Worm (Caenorhabditis elegans) whole organism, late embryonic: ENCODE measurements around the gene srd-64.

Source experiments
- C08G9.2 ChIP-seq: sonication (generic microtip); optimal IDR thresholded peaks from 2 replicates; lab custom pipeline; 2016; ENCODE audit warnings: mild to moderate bottlenecking, missing genetic modification characterization, moderate library complexity, missing compliant biosample characterization
- K02D7.2 ChIP-seq: sonication (generic microtip); optimal IDR thresholded peaks from 2 replicates; lab custom pipeline; 2017; ENCODE audit warnings: mild to moderate bottlenecking, missing genetic modification characterization, missing compliant biosample characterization
- K09A11.1 ChIP-seq: sonication (generic microtip); optimal IDR thresholded peaks from 2 replicates; lab custom pipeline; 2017; ENCODE audit warnings: antibody characterized with exemption, mild to moderate bottlenecking, missing genetic modification characterization, missing compliant biosample characterization; ENCODE audit not compliant: insufficient read depth
- T23F11.4 ChIP-seq: fragments of 200-800 bp; sonication (Bioruptor generic); optimal IDR thresholded peaks from 2 replicates; lab custom pipeline; 2018; ENCODE audit warnings: mild to moderate bottlenecking, missing genetic modification characterization, missing compliant biosample characterization
- Y22D7AL.16 ChIP-seq: sonication (generic microtip); optimal IDR thresholded peaks from 2 replicates; lab custom pipeline; 2016; ENCODE audit warnings: missing genetic modification characterization, missing compliant biosample characterization
- ahr-1 ChIP-seq: sonication (generic microtip); optimal IDR thresholded peaks from 2 replicates; lab custom pipeline; 2016; ENCODE audit warnings: missing genetic modification characterization, missing compliant biosample characterization
- ama-1 ChIP-seq: fragments of 150-350 bp; optimal IDR thresholded peaks from 2 replicates; lab custom pipeline; 2014
- ceh-18 ChIP-seq: sonication (generic microtip); optimal IDR thresholded peaks from 2 replicates; lab custom pipeline; 2016; ENCODE audit warnings: missing genetic modification characterization, missing compliant biosample characterization
- ceh-19 ChIP-seq: fragments of 200-800 bp; sonication (Bioruptor generic); optimal IDR thresholded peaks from 2 replicates; lab custom pipeline; 2018; ENCODE audit warnings: mild to moderate bottlenecking, missing genetic modification characterization, missing compliant biosample characterization
- ceh-2 ChIP-seq: sonication (generic microtip); optimal IDR thresholded peaks from 2 replicates; lab custom pipeline; 2016; ENCODE audit warnings: missing genotype, missing genetic modification characterization, missing compliant biosample characterization
- ceh-22 ChIP-seq: sonication (generic microtip); optimal IDR thresholded peaks from 2 replicates; lab custom pipeline; 2017; ENCODE audit warnings: missing biosample characterization, missing genetic modification characterization
- ceh-45 ChIP-seq: fragments of 200-800 bp; sonication (Bioruptor generic); IDR thresholded peaks from 2 replicates; pipeline ENCODE4 v1.3.6; 2022; ENCODE audit warnings: missing genetic modification reagents, missing genetic modification characterization, missing compliant biosample characterization
- ceh-48 ChIP-seq: sonication (generic microtip); optimal IDR thresholded peaks from 2 replicates; lab custom pipeline; 2016; ENCODE audit warnings: missing genetic modification characterization, inconsistent platforms, missing compliant biosample characterization
- ceh-6 ChIP-seq: fragments of 200-800 bp; sonication (Bioruptor generic); optimal IDR thresholded peaks from 2 replicates; lab custom pipeline; 2018; ENCODE audit warnings: mild to moderate bottlenecking, missing genetic modification characterization, missing compliant biosample characterization
- ceh-9 ChIP-seq: sonication (generic microtip); optimal IDR thresholded peaks from 2 replicates; lab custom pipeline; 2016; ENCODE audit warnings: mild to moderate bottlenecking, missing genetic modification characterization, inconsistent platforms, missing compliant biosample characterization
- che-1 ChIP-seq: sonication (generic microtip); optimal IDR thresholded peaks from 2 replicates; lab custom pipeline; 2016; ENCODE audit warnings: mild to moderate bottlenecking, missing genetic modification characterization, missing compliant biosample characterization
- fkh-10 ChIP-seq: fragments of 150-350 bp; optimal IDR thresholded peaks from 2 replicates; lab custom pipeline; 2014; ENCODE audit warnings: missing biosample characterization, missing genetic modification reagents, missing genetic modification characterization
- gmeb-2 ChIP-seq: sonication (generic microtip); optimal IDR thresholded peaks from 2 replicates; lab custom pipeline; 2016; ENCODE audit warnings: missing genetic modification characterization, inconsistent platforms, missing compliant biosample characterization
- hlh-6 ChIP-seq: sonication (generic microtip); optimal IDR thresholded peaks from 2 replicates; lab custom pipeline; 2016; ENCODE audit warnings: missing genotype, missing genetic modification characterization, missing compliant biosample characterization
- lim-6 ChIP-seq: sonication (generic microtip); optimal IDR thresholded peaks from 2 replicates; lab custom pipeline; 2016; ENCODE audit warnings: missing genetic modification characterization, missing compliant biosample characterization
- mec-3 ChIP-seq: sonication (generic microtip); optimal IDR thresholded peaks from 2 replicates; lab custom pipeline; 2016; ENCODE audit warnings: borderline replicate concordance, missing genetic modification characterization, missing compliant biosample characterization
- nfya-1 ChIP-seq: sonication (generic microtip); optimal IDR thresholded peaks from 2 replicates; lab custom pipeline; 2017; ENCODE audit warnings: missing genetic modification characterization, mild to moderate bottlenecking, missing compliant biosample characterization, antibody characterized with exemption, moderate library complexity
- nhr-11 ChIP-seq: fragments of 150-350 bp; optimal IDR thresholded peaks from 2 replicates; lab custom pipeline; 2014; ENCODE audit warnings: missing biosample characterization, missing genetic modification characterization
- npax-4 ChIP-seq: sonication (generic microtip); optimal IDR thresholded peaks from 2 replicates; lab custom pipeline; 2016; ENCODE audit warnings: missing genetic modification characterization, missing compliant biosample characterization
- pha-2 ChIP-seq: sonication (generic microtip); optimal IDR thresholded peaks from 2 replicates; lab custom pipeline; 2017; ENCODE audit warnings: mild to moderate bottlenecking, missing genetic modification characterization, missing compliant biosample characterization
- rnt-1 ChIP-seq: sonication (generic microtip); optimal IDR thresholded peaks from 2 replicates; lab custom pipeline; 2016; ENCODE audit warnings: missing genetic modification characterization, missing compliant biosample characterization
- sdc-2 ChIP-seq: sonication (generic microtip); optimal IDR thresholded peaks from 2 replicates; lab custom pipeline; 2016; ENCODE audit warnings: missing genotype, missing genetic modification characterization, missing compliant biosample characterization
- sox-2 ChIP-seq: fragments of 200-800 bp; sonication (Bioruptor generic); IDR thresholded peaks from 2 replicates; pipeline ENCODE4 v1.3.6; 2022; ENCODE audit warnings: missing genetic modification reagents, missing genetic modification characterization, missing compliant biosample characterization
- sox-4 ChIP-seq: sonication (generic microtip); optimal IDR thresholded peaks from 2 replicates; lab custom pipeline; 2017; ENCODE audit warnings: mild to moderate bottlenecking, missing genetic modification characterization, inconsistent platforms, missing compliant biosample characterization
- ttx-3 ChIP-seq: sonication (generic microtip); optimal IDR thresholded peaks from 2 replicates; lab custom pipeline; 2016; ENCODE audit warnings: missing genetic modification reagents, missing genetic modification characterization, missing compliant biosample characterization
- unc-3 ChIP-seq, 2 experiments: fragments of 200-800 bp in 1 of 2; sonication (Bioruptor generic) in 1 of 2; sonication (generic microtip) in 1 of 2; conservative IDR thresholded peaks in 1 of 2; optimal IDR thresholded peaks in 1 of 2; 2 replicates each; pipeline versions ENCODE4 v1.3.6 to Lab custom; 2016 to 2022; ENCODE audit warnings: missing compliant biosample characterization in 2 of 2, missing genetic modification characterization in 2 of 2, missing genetic modification reagents in 1 of 2
- unc-42 ChIP-seq: sonication (generic microtip); optimal IDR thresholded peaks from 2 replicates; lab custom pipeline; 2016; ENCODE audit warnings: missing genotype, missing genetic modification characterization, missing compliant biosample characterization
- unc-86 ChIP-seq: sonication (generic microtip); optimal IDR thresholded peaks from 2 replicates; lab custom pipeline; 2016; ENCODE audit warnings: missing genetic modification characterization, missing compliant biosample characterization

srd-64 gene

DNA sequence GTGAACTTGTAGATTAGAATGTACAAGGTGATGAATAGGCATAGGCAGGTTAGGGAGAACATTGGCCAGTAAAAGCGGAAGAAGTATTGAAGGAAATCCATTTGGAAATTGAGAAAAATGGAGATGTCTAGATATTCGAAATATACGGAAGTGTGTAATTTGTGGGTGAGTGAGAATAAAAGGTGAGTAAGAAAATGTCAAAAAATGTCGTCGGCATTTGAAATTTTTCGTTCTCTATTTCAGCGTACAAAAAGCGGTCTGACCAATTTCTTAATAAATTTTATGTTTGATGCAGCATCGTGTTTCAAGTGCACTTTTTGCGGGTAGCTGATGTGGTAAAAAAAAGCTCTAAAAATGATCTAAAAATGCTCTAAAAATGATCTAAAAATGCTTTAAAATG, at the start of gene srd-64:
TSS of gene srd-64 (minus strand) at position 101 of the 400 bp plus-strand sequence.
- no peak for TF ChIP-seq C08G9.2 (tag; lab: Kevin White, UChicago)
- no peak for TF ChIP-seq ceh-9
- TF ChIP-seq hlh-6 = no peak
- TF ChIP-seq pha-2 (tag; lab: Kevin White, UChicago) = no peak
- no peak for TF ChIP-seq ahr-1
- TF ChIP-seq T23F11.4 (GFP tag; lab: Kevin White, UChicago) = no peak
- TF ChIP-seq ceh-45 (GFP tag; lab: Robert Waterston, UW) = no peak
- TF ChIP-seq K02D7.2 (tag; lab: Kevin White, UChicago) = no peak
- no peak for TF ChIP-seq lim-6 (tag; lab: Kevin White, UChicago)
- TF ChIP-seq unc-86 (tag; lab: Kevin White, UChicago) = no peak
- TF ChIP-seq mec-3 (tag; lab: Kevin White, UChicago) = no peak

DNA sequence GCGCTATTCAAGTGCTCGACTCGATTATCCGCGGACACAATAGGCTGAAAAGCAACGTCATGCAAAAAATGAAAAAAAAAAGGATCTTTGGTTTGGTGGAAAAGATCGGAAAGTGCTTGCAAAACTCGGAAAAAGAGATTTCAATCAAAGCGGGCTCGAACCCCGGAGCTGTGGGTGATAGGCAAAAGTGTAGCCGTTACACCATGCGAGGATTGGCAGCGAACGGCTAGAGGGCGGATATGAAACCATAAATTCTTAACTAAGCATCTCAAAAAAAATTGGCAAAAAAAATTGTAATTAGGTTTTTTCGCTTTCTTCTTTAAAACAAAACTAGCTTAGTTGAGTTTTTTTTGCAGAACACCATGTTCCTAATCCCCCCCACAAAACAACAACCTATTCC, 49.6 kb upstream of the srd-64 start:
- TF ChIP-seq K09A11.1 = no peak
- no peak for TF ChIP-seq gmeb-2 (tag; lab: Kevin White, UChicago)
- no peak for TF ChIP-seq nfya-1
- TF ChIP-seq sdc-2 = no peak
- TF ChIP-seq ahr-1 = no peak
- TF ChIP-seq ttx-3 (tag; lab: Kevin White, UChicago) = no peak
- TF ChIP-seq sox-2 (GFP tag; lab: Robert Waterston, UW) = no peak
- TF ChIP-seq ceh-18 (tag; lab: Kevin White, UChicago) = no peak
- TF ChIP-seq ceh-22 (tag; lab: Kevin White, UChicago) = no peak
- TF ChIP-seq Y22D7AL.16 (tag; lab: Kevin White, UChicago) = no peak
- TF ChIP-seq ceh-45 (GFP tag; lab: Robert Waterston, UW) = no peak
- TF ChIP-seq rnt-1 (tag; lab: Kevin White, UChicago) = no peak
- TF ChIP-seq unc-3 (GFP tag; conservative IDR thresholded peaks at IDR 0.05; lab: Robert Waterston, UW) = no peak
- TF ChIP-seq unc-3 (tag; optimal IDR thresholded peaks at IDR 0.05; lab: Kevin White, UChicago) = no peak
- TF ChIP-seq ceh-48 = no peak
- TF ChIP-seq ceh-9 = no peak
- TF ChIP-seq ceh-6 (GFP tag; lab: Kevin White, UChicago) = no peak
- no peak for TF ChIP-seq K02D7.2 (tag; lab: Kevin White, UChicago)
- TF ChIP-seq ceh-2 = no peak

- TF ChIP-seq sox-4 (tag; lab: Kevin White, UChicago) (no peak), unc-42 (tag; lab: Kevin White, UChicago) (peak; percentile 57)
Measured at ce11 chrIII:1743488-1744020, 48.6 kb upstream of the srd-64 start.

- no peak for TF ChIP-seq nhr-11 (tag; lab: Kevin White, UChicago)
- TF ChIP-seq ama-1 (lab: Kevin White, UChicago) = no peak
- no peak for TF ChIP-seq ceh-2
- no peak for TF ChIP-seq mec-3 (tag; lab: Kevin White, UChicago)
- no peak for TF ChIP-seq che-1 (tag; lab: Kevin White, UChicago)
- no peak for TF ChIP-seq npax-4 (tag; lab: Kevin White, UChicago)
- TF ChIP-seq unc-3 (GFP tag; conservative IDR thresholded peaks at IDR 0.05; lab: Robert Waterston, UW) = no peak
- TF ChIP-seq unc-3 (tag; optimal IDR thresholded peaks at IDR 0.05; lab: Kevin White, UChicago) = no peak
- TF ChIP-seq ceh-9 = no peak
- no peak for TF ChIP-seq ceh-19
- TF ChIP-seq fkh-10 = no peak
- no peak for TF ChIP-seq Y22D7AL.16 (tag; lab: Kevin White, UChicago)
Measured at ce11 chrIII:1743081-1743480, 48.2 kb upstream of the srd-64 start.

DNA sequence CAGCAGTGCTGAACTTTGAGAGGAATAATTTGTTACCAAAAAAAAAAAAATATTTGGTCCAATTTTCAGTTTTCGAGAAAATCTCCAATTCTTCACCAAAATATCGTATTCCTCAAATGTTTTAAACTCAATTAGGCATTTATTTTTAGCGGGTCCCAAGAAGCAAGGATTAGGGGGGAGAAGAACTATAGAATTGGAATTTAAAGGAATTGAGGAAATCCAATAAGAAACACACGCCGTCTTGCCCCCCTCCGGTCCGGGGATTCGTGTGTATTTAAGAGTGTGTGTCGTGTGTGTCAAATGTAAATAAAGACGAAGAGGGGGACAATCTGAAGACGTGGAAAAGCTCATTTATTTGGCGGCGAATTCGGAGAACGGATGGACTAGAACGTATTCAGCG, 38.5 kb upstream of the srd-64 start:
- no peak for TF ChIP-seq ceh-9
- TF ChIP-seq unc-42 (tag; lab: Kevin White, UChicago) = peak; percentile 51
